Worm (Caenorhabditis elegans): ENCODE results near the gene F56C3.9.

DNA sequence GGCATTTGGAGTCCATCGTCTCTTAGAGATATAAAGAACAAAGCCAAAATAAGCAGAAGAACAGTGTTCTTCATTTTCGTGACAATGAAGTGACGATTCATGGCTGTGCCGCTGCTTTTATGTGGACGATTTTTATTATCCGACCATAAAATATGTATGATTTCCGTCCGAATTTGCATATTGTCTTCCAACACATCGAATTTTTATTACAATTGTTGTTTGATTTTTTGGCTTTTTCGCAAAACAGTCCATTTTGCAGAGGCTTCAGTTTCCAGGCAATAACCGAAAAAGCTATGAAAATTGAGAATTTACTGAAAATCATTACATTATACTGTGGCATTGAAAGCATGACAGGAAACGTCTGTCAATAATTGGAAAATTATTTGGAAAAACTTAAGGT is 9.3 kb downstream of the F56C3.9 start, which contains the start of gene F56C3.8:
- TF ChIP-seq nhr-12 (tag; optimal IDR thresholded peaks at IDR 0.05) (no peak), blmp-1 (tag; optimal IDR thresholded peaks at IDR 0.05) (no peak), nhr-237 (tag; optimal IDR thresholded peaks at IDR 0.05) (no peak), nhr-2 (tag; optimal IDR thresholded peaks at IDR 0.05) (no peak), snpc-4 (tag; optimal IDR thresholded peaks at IDR 0.05) (no peak), nhr-28 (tag; optimal IDR thresholded peaks at IDR 0.05) (no peak), ces-1 (GFP tag; optimal IDR thresholded peaks at IDR 0.05) (no peak), pha-4 (tag; optimal IDR thresholded peaks at IDR 0.05) (no peak), sptf-1 (tag; optimal IDR thresholded peaks at IDR 0.05) (no peak)
